Worm (Caenorhabditis elegans) whole organism, L4 larva: ENCODE results near the gene ZK105.5.

Experiments
- ZK546.5 ChIP-seq, 2 experiments: sonication (generic microtip); optimal IDR thresholded peaks; 2 replicates each; lab custom pipeline; 2017; ENCODE audit warnings: missing biosample characterization in 2 of 2, missing genetic modification characterization in 2 of 2
- ceh-28 ChIP-seq: fragments of 150-350 bp; optimal IDR thresholded peaks from 2 replicates; lab custom pipeline; 2014; ENCODE audit warnings: missing biosample characterization, missing genetic modification reagents, missing genetic modification characterization
- dmd-8 ChIP-seq: fragments of 200-800 bp; sonication (Bioruptor generic); IDR thresholded peaks from 2 replicates; pipeline ENCODE4 v1.3.6; 2022; ENCODE audit warnings: missing genetic modification characterization, missing compliant biosample characterization
- egl-27 ChIP-seq: sonication (generic microtip); optimal IDR thresholded peaks from 3 replicates; lab custom pipeline; 2017; ENCODE audit warnings: missing biosample characterization, missing genetic modification reagents, missing genetic modification characterization
- fkh-10 ChIP-seq: fragments of 150-350 bp; optimal IDR thresholded peaks from 2 replicates; lab custom pipeline; 2014; ENCODE audit warnings: missing biosample characterization, missing genetic modification reagents, missing genetic modification characterization
- lin-38 ChIP-seq: fragments of 200-800 bp; sonication (Bioruptor generic); IDR thresholded peaks from 2 replicates; pipeline ENCODE4 v1.3.6; 2022; ENCODE audit warnings: missing genetic modification reagents, missing genetic modification characterization, missing compliant biosample characterization
- nhr-76 ChIP-seq: fragments of 150-350 bp; optimal IDR thresholded peaks from 2 replicates; lab custom pipeline; 2014; ENCODE audit warnings: missing biosample characterization, missing genetic modification characterization
- pha-4 ChIP-seq, 2 experiments: fragments of 150-350 bp in 1 of 2; fragments of 200-800 bp in 1 of 2; sonication (Bioruptor generic) in 1 of 2; IDR thresholded peaks in 1 of 2; optimal IDR thresholded peaks in 1 of 2; 2 replicates each; pipeline versions ENCODE4 v1.3.6 to Lab custom; 2014 to 2022; ENCODE audit warnings: missing genetic modification characterization in 2 of 2, missing genetic modification reagents in 2 of 2, missing biosample characterization in 1 of 2, missing compliant biosample characterization in 1 of 2
- rbr-2 ChIP-seq: sonication (generic microtip); optimal IDR thresholded peaks from 2 replicates; lab custom pipeline; 2016; ENCODE audit warnings: missing genotype, missing genetic modification characterization, missing compliant biosample characterization
- saeg-2 ChIP-seq: fragments of 200-800 bp; sonication (Bioruptor generic); IDR thresholded peaks from 2 replicates; pipeline ENCODE4 v1.3.6; 2022; ENCODE audit warnings: missing genetic modification reagents, missing genetic modification characterization, missing compliant biosample characterization
- snpc-4 ChIP-seq: fragments of 150-350 bp; optimal IDR thresholded peaks from 2 replicates; lab custom pipeline; 2014; ENCODE audit warnings: missing biosample characterization, missing genetic modification characterization
- zag-1 ChIP-seq: fragments of 150-350 bp; optimal IDR thresholded peaks from 2 replicates; lab custom pipeline; 2014; ENCODE audit warnings: missing biosample characterization, missing genetic modification characterization
- zfp-2 ChIP-seq: sonication (generic microtip); optimal IDR thresholded peaks from 2 replicates; lab custom pipeline; 2016; ENCODE audit warnings: mild to moderate bottlenecking, missing genetic modification characterization, missing compliant biosample characterization

DNA sequence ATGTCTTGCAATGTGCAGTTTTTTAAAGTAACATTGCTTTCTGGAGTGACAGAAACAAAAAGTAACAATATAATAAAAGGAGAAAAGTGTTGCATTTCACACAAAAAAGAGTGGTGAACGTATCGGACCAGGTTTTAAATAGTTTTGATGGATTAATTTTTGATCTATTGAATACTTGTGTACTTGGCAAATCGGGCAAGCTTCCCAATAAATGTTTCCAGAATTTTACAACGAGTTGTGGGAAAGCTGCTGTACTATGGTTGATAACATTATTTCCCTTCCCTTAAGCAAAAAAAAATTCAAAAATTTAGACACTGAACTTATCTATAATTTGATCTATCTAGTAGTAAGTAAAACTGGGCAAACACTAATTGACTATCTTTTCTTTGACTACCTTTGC, 24.1 kb downstream of the ZK105.5 start, which contains the start of gene C12D5.10:
- no peak for TF ChIP-seq pha-4 (GFP tag; IDR thresholded peaks at IDR 0.05; lab: Robert Waterston, UW)
- TF ChIP-seq pha-4 (tag; optimal IDR thresholded peaks at IDR 0.05; lab: Kevin White, UChicago) = no peak
- TF ChIP-seq nhr-76 = no peak
- TF ChIP-seq lin-38 (GFP tag; lab: Robert Waterston, UW) = no peak
- TF ChIP-seq fkh-10 (GFP tag; lab: Kevin White, UChicago) = no peak
- TF ChIP-seq ceh-28 (tag; lab: Kevin White, UChicago) = no peak
- no peak for TF ChIP-seq zag-1
- TF ChIP-seq ZK546.5 (tag; optimal IDR thresholded peaks at IDR 0.05; lab: Kevin White, UChicago) = no peak
- no peak for TF ChIP-seq dmd-8 (GFP tag; lab: Robert Waterston, UW)
- no peak for TF ChIP-seq snpc-4 (tag; lab: Kevin White, UChicago)
- TF ChIP-seq rbr-2 (tag; lab: Kevin White, UChicago) = no peak
- no peak for TF ChIP-seq zfp-2 (tag; lab: Kevin White, UChicago)
- TF ChIP-seq egl-27 = no peak
- no peak for TF ChIP-seq saeg-2
